Worm (Caenorhabditis elegans): ENCODE data around the gene C25F9.10.

Gene C25F9.10

DNA sequence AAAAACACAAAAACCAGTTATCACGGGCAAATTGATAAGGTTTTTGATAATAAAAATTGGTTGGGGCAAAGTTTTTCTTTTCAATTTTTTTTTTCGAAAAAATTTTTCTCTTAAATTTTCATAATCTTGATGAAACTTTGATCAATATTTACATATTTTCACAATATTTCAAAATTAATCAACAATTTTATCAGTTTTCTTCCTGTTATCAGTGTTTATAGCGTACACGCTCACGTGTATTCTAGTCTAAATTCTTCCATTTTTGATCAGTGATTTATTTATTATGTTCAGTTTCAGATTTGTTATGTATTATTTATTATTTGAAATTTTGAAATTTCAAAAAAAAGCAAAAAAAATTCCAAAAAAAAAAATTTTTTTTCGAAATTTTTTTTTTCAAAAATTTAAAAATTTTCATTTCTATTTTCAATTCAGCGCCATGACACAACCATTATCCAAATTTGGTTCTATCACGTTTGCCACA lies 28.5 kb upstream of the C25F9.10 start, which contains the start of gene nceh-1:
TSS of gene nceh-1 (plus strand) at position 431 of the 481 bp plus-strand sequence.
- no peak for TF ChIP-seq ceh-43 (GFP tag; optimal IDR thresholded peaks at IDR 0.05)
- no peak for TF ChIP-seq ceh-39 (tag; optimal IDR thresholded peaks at IDR 0.05)
- no peak for TF ChIP-seq sptf-1 (tag; optimal IDR thresholded peaks at IDR 0.05)
- TF ChIP-seq sem-2 (GFP tag; optimal IDR thresholded peaks at IDR 0.05) = no peak
- TF ChIP-seq hlh-1 (tag; optimal IDR thresholded peaks at IDR 0.05) = no peak
- no peak for TF ChIP-seq bed-3 (GFP tag; optimal IDR thresholded peaks at IDR 0.05)
- TF ChIP-seq flh-1 (GFP tag; optimal IDR thresholded peaks at IDR 0.05) = no peak
- TF ChIP-seq ztf-11 (tag; optimal IDR thresholded peaks at IDR 0.05) = no peak
- no peak for TF ChIP-seq nhr-12 (tag; optimal IDR thresholded peaks at IDR 0.05)
- no peak for TF ChIP-seq pha-4 (tag; optimal IDR thresholded peaks at IDR 0.05)
- no peak for TF ChIP-seq blmp-1 (tag; optimal IDR thresholded peaks at IDR 0.05)

DNA sequence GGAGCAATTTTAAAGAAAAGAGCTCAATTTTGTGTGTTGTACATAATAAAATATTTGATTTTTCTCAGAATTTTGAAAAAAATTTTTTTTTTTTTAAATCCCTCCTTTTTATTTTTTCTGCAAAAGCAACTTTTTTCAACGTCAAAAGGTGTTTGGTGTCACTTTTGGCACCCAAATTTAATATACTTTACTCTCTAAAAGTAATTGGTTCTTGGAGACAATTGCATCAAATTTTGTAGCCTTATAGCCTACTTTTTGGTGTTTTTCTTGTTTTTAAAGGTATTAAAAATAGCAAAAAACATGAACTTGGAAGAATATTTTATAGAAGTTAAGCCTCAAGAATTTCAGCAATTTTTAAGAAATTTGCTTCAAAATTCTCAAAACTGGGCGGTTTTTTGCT lies 24.6 kb upstream of the C25F9.10 start, which contains the start of gene srw-84:
TSS of gene srw-84 (plus strand) at position 301 of the 400 bp plus-strand sequence.
- TF ChIP-seq elt-3 (tag; optimal IDR thresholded peaks at IDR 0.05) (no peak), ztf-11 (tag; optimal IDR thresholded peaks at IDR 0.05) (no peak), ceh-83 (GFP tag; optimal IDR thresholded peaks at IDR 0.05) (no peak), pha-4 (tag; optimal IDR thresholded peaks at IDR 0.05) (no peak), mab-5 (tag; optimal IDR thresholded peaks at IDR 0.05) (no peak), zip-8 (tag; optimal IDR thresholded peaks at IDR 0.05) (no peak), unc-62 (GFP tag; optimal IDR thresholded peaks at IDR 0.05) (no peak), cnd-1 (tag; optimal IDR thresholded peaks at IDR 0.05) (no peak), blmp-1 (tag; optimal IDR thresholded peaks at IDR 0.05) (no peak), ceh-43 (GFP tag; optimal IDR thresholded peaks at IDR 0.05) (no peak), lin-32 (GFP tag; optimal IDR thresholded peaks at IDR 0.05) (no peak)

ce11 chrV:19390029-19390428 lies 15.5 kb upstream of the C25F9.10 start, which contains the start of gene slcr-46.2:
Gene slcr-46.2, minus strand, starts transcription at chrV:19390129.
- no peak for TF ChIP-seq nhr-2 (tag; optimal IDR thresholded peaks at IDR 0.05)
- no peak for TF ChIP-seq nhr-12 (tag; optimal IDR thresholded peaks at IDR 0.05)
- TF ChIP-seq nhr-28 (tag; optimal IDR thresholded peaks at IDR 0.05) = no peak
- TF ChIP-seq unc-120 (tag; optimal IDR thresholded peaks at IDR 0.05; ENCODE audit: poor library complexity, severe bottlenecking) = no peak
- TF ChIP-seq lin-32 (GFP tag; optimal IDR thresholded peaks at IDR 0.05) = no peak

DNA sequence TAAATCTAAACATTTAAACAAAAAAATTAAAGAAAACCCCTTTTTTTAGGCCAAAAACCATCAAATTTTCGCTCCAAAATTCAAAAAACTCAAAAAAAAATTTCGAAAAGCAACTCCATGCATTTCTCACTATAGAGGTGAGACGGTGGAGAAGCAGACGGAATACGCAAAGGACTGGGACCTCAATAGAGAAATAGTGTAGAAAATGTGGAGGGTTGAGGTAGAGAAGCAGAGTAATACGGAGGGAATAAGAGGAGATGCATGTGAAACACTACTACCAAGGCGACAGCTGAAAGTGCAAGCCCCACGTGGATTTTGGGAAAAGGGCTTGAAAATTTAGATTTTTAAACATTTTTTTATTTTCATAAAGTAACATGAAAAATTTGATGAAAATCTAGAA lies 14.3 kb upstream of the C25F9.10 start:
- peak; percentile 15 for TF ChIP-seq pha-4 (tag; optimal IDR thresholded peaks at IDR 0.05)
- TF ChIP-seq ces-1 (GFP tag; optimal IDR thresholded peaks at IDR 0.05) = no peak
- TF ChIP-seq mep-1 (tag; optimal IDR thresholded peaks at IDR 0.05) = peak; percentile 18
- no peak for TF ChIP-seq bed-3 (GFP tag; optimal IDR thresholded peaks at IDR 0.05)
- TF ChIP-seq sptf-1 (tag; optimal IDR thresholded peaks at IDR 0.05) = peak; percentile 28
- no peak for TF ChIP-seq elt-3 (tag; optimal IDR thresholded peaks at IDR 0.05)
- TF ChIP-seq flh-1 (GFP tag; optimal IDR thresholded peaks at IDR 0.05) = no peak

DNA sequence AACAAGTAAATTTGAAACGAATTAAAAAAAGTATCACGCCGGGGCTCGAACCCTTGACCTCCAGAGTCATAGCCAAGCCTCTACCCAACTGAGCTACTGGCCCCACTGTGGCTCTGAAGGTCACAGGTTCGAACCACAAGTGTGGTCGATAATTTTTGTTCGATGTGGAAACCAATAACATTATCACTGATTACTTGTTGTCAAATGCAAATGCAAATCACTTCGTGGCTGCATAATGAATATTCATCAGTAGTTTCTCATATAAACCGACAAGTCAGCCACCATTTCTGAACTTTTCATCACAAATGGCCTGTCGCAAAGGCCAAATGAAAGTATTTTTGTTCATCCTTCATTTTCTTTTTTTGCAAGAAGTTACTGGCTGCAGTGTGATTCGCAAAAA lies 10.8 kb upstream of the C25F9.10 start, which contains the start of gene C25F9.8:
TSS of gene C25F9.8 (plus strand) at position 301 of the 400 bp plus-strand sequence.
- TF ChIP-seq unc-39 (tag; optimal IDR thresholded peaks at IDR 0.05) (no peak), mep-1 (tag; optimal IDR thresholded peaks at IDR 0.05) (no peak), unc-62 (GFP tag; optimal IDR thresholded peaks at IDR 0.05) (no peak), flh-1 (GFP tag; optimal IDR thresholded peaks at IDR 0.05) (no peak)

- TF ChIP-seq ztf-11 (tag; optimal IDR thresholded peaks at IDR 0.05) (no peak), mab-5 (tag; optimal IDR thresholded peaks at IDR 0.05) (no peak), pha-4 (tag; optimal IDR thresholded peaks at IDR 0.05) (no peak), nhr-12 (tag; optimal IDR thresholded peaks at IDR 0.05) (no peak), unc-120 (tag; optimal IDR thresholded peaks at IDR 0.05; ENCODE audit: poor library complexity, severe bottlenecking) (no peak), unc-62 (GFP tag; optimal IDR thresholded peaks at IDR 0.05) (no peak), drap-1 (GFP tag; optimal IDR thresholded peaks at IDR 0.05) (no peak), ceh-43 (GFP tag; optimal IDR thresholded peaks at IDR 0.05) (no peak), elt-3 (tag; optimal IDR thresholded peaks at IDR 0.05) (no peak), cnd-1 (tag; optimal IDR thresholded peaks at IDR 0.05) (no peak), flh-1 (GFP tag; optimal IDR thresholded peaks at IDR 0.05) (no peak), M03D4.4 (tag; optimal IDR thresholded peaks at IDR 0.05) (no peak), bed-3 (GFP tag; optimal IDR thresholded peaks at IDR 0.05) (no peak)
Observed at ce11 chrV:19396576-19397313, 8.8 kb upstream of the C25F9.10 start.
